Fruit fly (Drosophila melanogaster): ENCODE measurements around the gene z.

The z gene

DNA sequence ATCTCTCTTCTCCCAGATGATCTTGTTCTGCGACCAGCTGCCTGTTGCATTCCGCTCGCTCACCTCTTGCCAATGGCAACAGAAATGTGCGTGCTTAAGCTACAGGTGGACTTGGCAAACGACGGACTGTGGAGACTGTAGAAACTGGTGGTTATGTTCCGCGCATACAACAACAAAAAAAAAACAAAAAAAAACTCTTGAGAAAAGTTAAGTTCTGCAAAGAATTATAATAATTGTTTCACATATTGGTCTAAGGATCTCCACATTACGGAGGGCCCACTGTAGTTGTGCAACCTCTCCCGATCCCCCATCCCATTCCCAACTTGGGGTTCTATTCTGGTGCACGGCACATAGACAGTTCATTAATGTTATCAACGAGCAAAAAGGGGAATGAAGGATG lies 21.0 kb downstream of the z start (continued):
- TF ChIP-seq zen2 (GFP tag; IDR thresholded peaks at IDR 0.05; ENCODE audit: partially characterized antibody) = no peak
- TF ChIP-seq grn (GFP tag; optimal IDR thresholded peaks at IDR 0.05) = no peak
- TF ChIP-seq CG17612 (GFP tag; IDR thresholded peaks at IDR 0.05) = peak; percentile 23; the same call in 1 of the 2 replicates
- TF ChIP-seq sob (GFP tag; IDR thresholded peaks at IDR 0.05) = peak; percentile 63; the same call in 1 of the 2 replicates
- peak; percentile 36 for TF ChIP-seq CG3065 (GFP tag; optimal IDR thresholded peaks at IDR 0.05)
- no peak for TF ChIP-seq nerfin-2 (GFP tag; IDR thresholded peaks at IDR 0.05; ENCODE audit: partially characterized antibody)
- peak; percentile 30 for TF ChIP-seq kni (GFP tag; optimal IDR thresholded peaks at IDR 0.05)
- peak; percentile 80 for TF ChIP-seq unpg (GFP tag; optimal IDR thresholded peaks at IDR 0.05)
- TF ChIP-seq Dad (GFP tag; optimal IDR thresholded peaks at IDR 0.05) = peak; percentile 53
- peak; percentile 80 for TF ChIP-seq az2 (GFP tag; optimal IDR thresholded peaks at IDR 0.05)
- no peak for TF ChIP-seq run (tag; optimal IDR thresholded peaks at IDR 0.05)
- no peak for TF ChIP-seq luna (GFP tag; optimal IDR thresholded peaks at IDR 0.05)
- peak; percentile 29 for TF ChIP-seq CG7271 (tag; optimal IDR thresholded peaks at IDR 0.05)
- peak; percentile 81 for TF ChIP-seq CG8765 (GFP tag; IDR thresholded peaks at IDR 0.05)
- TF ChIP-seq CG14050 (GFP tag; IDR thresholded peaks at IDR 0.05) = peak; percentile 22; the same call in 1 of the 3 replicates
- no peak for TF ChIP-seq CG3281 (GFP tag; optimal IDR thresholded peaks at IDR 0.05)
- TF ChIP-seq Ptx1 (GFP tag; IDR thresholded peaks at IDR 0.05) = peak; percentile 73
- peak; percentile 62 for TF ChIP-seq CG10209 (GFP tag; optimal IDR thresholded peaks at IDR 0.05)
- TF ChIP-seq CG7745 (tag; optimal IDR thresholded peaks at IDR 0.05) = peak; percentile 1
- peak; percentile 29 for TF ChIP-seq CG15011 (GFP tag; optimal IDR thresholded peaks at IDR 0.05)
- TF ChIP-seq Side (GFP tag; optimal IDR thresholded peaks at IDR 0.05) = peak; percentile 68
- no peak for TF ChIP-seq CkIIα-i1 (GFP tag; IDR thresholded peaks at IDR 0.05)
- no peak for TF ChIP-seq Hmr (GFP tag; optimal IDR thresholded peaks at IDR 0.05)
- TF ChIP-seq Abd-B (GFP tag; optimal IDR thresholded peaks at IDR 0.05) = peak; percentile 51
- TF ChIP-seq CG3847 (GFP tag; IDR thresholded peaks at IDR 0.05) = peak; percentile 41; the same call in 1 of the 2 replicates
- peak; percentile 68 for TF ChIP-seq ttk (GFP tag; IDR thresholded peaks at IDR 0.05)
- peak; percentile 73 for TF ChIP-seq Six4 (GFP tag; optimal IDR thresholded peaks at IDR 0.05)
- peak; percentile 82; the same call in 2 of the 3 replicates for TF ChIP-seq CG34422 (GFP tag; IDR thresholded peaks at IDR 0.05)
- TF ChIP-seq CG13894 (tag; optimal IDR thresholded peaks at IDR 0.05) = no peak
- peak; percentile 30 for TF ChIP-seq p53 (GFP tag; optimal IDR thresholded peaks at IDR 0.05)
- peak; percentile 69 for TF ChIP-seq CG12391 (tag; optimal IDR thresholded peaks at IDR 0.05)
- TF ChIP-seq Camta (GFP tag; optimal IDR thresholded peaks at IDR 0.05) = peak; percentile 43
- no peak for TF ChIP-seq Opbp (GFP tag; IDR thresholded peaks at IDR 0.05; ENCODE audit: partially characterized antibody)
- no peak for TF ChIP-seq D19B (GFP tag; optimal IDR thresholded peaks at IDR 0.05)
- peak; percentile 71 for TF ChIP-seq CG8944 (GFP tag; optimal IDR thresholded peaks at IDR 0.05)
- TF ChIP-seq BEAF-32 (GFP tag; optimal IDR thresholded peaks at IDR 0.05) = no peak
- peak; percentile 47 for TF ChIP-seq CG12104 (GFP tag; optimal IDR thresholded peaks at IDR 0.05)
- peak; percentile 18 for TF ChIP-seq CG1647 (GFP tag; optimal IDR thresholded peaks at IDR 0.05)
- peak; percentile 51 for TF ChIP-seq CG18764 (GFP tag; optimal IDR thresholded peaks at IDR 0.05)
- peak; percentile 33; the same call in 1 of the 2 replicates for TF ChIP-seq CG9932 (GFP tag; IDR thresholded peaks at IDR 0.05)
- peak; percentile 77 for TF ChIP-seq croc (GFP tag; conservative IDR thresholded peaks at IDR 0.05)
- TF ChIP-seq bsh (GFP tag; optimal IDR thresholded peaks at IDR 0.05) = peak; percentile 88 to 89
- TF ChIP-seq pb (GFP tag; optimal IDR thresholded peaks at IDR 0.05) = peak; percentile 24
- TF ChIP-seq CG4424 (GFP tag; optimal IDR thresholded peaks at IDR 0.05) = peak; percentile 82
- peak; percentile 80 for TF ChIP-seq CG7839 (tag; optimal IDR thresholded peaks at IDR 0.05)
- TF ChIP-seq caup (GFP tag; optimal IDR thresholded peaks at IDR 0.05; ENCODE audit: severe bottlenecking) = no peak
- TF ChIP-seq CG6813 (GFP tag; optimal IDR thresholded peaks at IDR 0.05) = peak; percentile 67
- no peak for TF ChIP-seq gcm2 (GFP tag; optimal IDR thresholded peaks at IDR 0.05)
- TF ChIP-seq CG16863 (GFP tag; optimal IDR thresholded peaks at IDR 0.05) = peak; percentile 82
- no peak for TF ChIP-seq mirr (GFP tag; optimal IDR thresholded peaks at IDR 0.05)
